Fruit fly (Drosophila melanogaster) whole organism, embryonic: ENCODE measurements around the gene CG13962.

Source experiments
- B-H2 ChIP-seq: fragments of 200-800 bp; sonication (Bioruptor generic); optimal IDR thresholded peaks from 2 replicates; lab custom pipeline; 2018; ENCODE audit warnings: missing biosample characterization, mild to moderate bottlenecking, missing genetic modification characterization
- BEAF-32 ChIP-seq: fragments of 200-800 bp; sonication (Bioruptor generic); optimal IDR thresholded peaks from 3 replicates; lab custom pipeline; 2017; ENCODE audit warnings: missing biosample characterization, missing genetic modification characterization, mild to moderate bottlenecking, moderate library complexity, missing genetic modification reagents
- CG10147 ChIP-seq: fragments of 200-800 bp; sonication (Bioruptor generic); optimal IDR thresholded peaks from 2 replicates; lab custom pipeline; 2019; ENCODE audit warnings: missing biosample characterization, mild to moderate bottlenecking, missing genetic modification characterization, moderate library complexity
- CG10267 ChIP-seq: fragments of 200-800 bp; sonication (Bioruptor generic); optimal IDR thresholded peaks from 2 replicates; lab custom pipeline; 2018; ENCODE audit warnings: missing biosample characterization, mild to moderate bottlenecking, missing genetic modification characterization, moderate library complexity
- CG11504 ChIP-seq: fragments of 200-800 bp; sonication (Bioruptor generic); optimal IDR thresholded peaks from 3 replicates; lab custom pipeline; 2019; ENCODE audit warnings: missing biosample characterization, mild to moderate bottlenecking, missing genetic modification characterization, moderate library complexity
- CG11695 ChIP-seq: fragments of 200-800 bp; sonication (Bioruptor generic); IDR thresholded peaks from 3 replicates; pipeline ENCODE4 v1.3.6; 2022; ENCODE audit warnings: missing biosample characterization, missing genetic modification characterization
- CG12391 ChIP-seq: fragments of 200-800 bp; sonication (Bioruptor generic); optimal IDR thresholded peaks from 3 replicates; lab custom pipeline; 2018; ENCODE audit warnings: missing biosample characterization, mild to moderate bottlenecking, missing genetic modification characterization, moderate library complexity
- CG13775 ChIP-seq: fragments of 200-800 bp; sonication (Bioruptor generic); optimal IDR thresholded peaks from 3 replicates; lab custom pipeline; 2017; ENCODE audit warnings: missing biosample characterization, mild to moderate bottlenecking, missing genetic modification characterization
- CG14667 ChIP-seq: fragments of 200-800 bp; sonication (Bioruptor generic); IDR thresholded peaks from 2 replicates; pipeline ENCODE4 v1.3.6; 2022; ENCODE audit warnings: missing biosample characterization, missing genetic modification characterization
- CG15073 ChIP-seq: fragments of 200-800 bp; sonication (Bioruptor generic); optimal IDR thresholded peaks from 2 replicates; lab custom pipeline; 2016; ENCODE audit warnings: missing biosample characterization, missing genetic modification characterization
- CG16815 ChIP-seq: fragments of 200-800 bp; sonication (Bioruptor generic); optimal IDR thresholded peaks from 3 replicates; lab custom pipeline; 2017; ENCODE audit warnings: missing biosample characterization, mild to moderate bottlenecking, missing genetic modification characterization
- CG2202 ChIP-seq: fragments of 200-800 bp; sonication (Bioruptor generic); optimal IDR thresholded peaks from 2 replicates; lab custom pipeline; 2018; ENCODE audit warnings: missing biosample characterization, mild to moderate bottlenecking, missing genetic modification characterization
- CG32532 ChIP-seq: fragments of 200-800 bp; sonication (Bioruptor generic); IDR thresholded peaks from 2 replicates; pipeline ENCODE4 v1.3.6; 2022; ENCODE audit warnings: missing biosample characterization, missing genetic modification characterization
- CG3726 ChIP-seq: fragments of 200-800 bp; sonication (Bioruptor generic); IDR thresholded peaks from 3 replicates; pipeline ENCODE4, ENCODE4 v1.3.6; 2022; ENCODE audit warnings: missing biosample characterization, missing genetic modification characterization
- CG4360 ChIP-seq: fragments of 200-800 bp; sonication (Bioruptor generic); IDR thresholded peaks from 2 replicates; pipeline ENCODE4 v1.3.6; 2022; ENCODE audit warnings: missing biosample characterization, missing genetic modification characterization
- CG6765 ChIP-seq: fragments of 200-800 bp; sonication (Bioruptor generic); optimal IDR thresholded peaks from 3 replicates; lab custom pipeline; 2017; ENCODE audit warnings: missing biosample characterization, mild to moderate bottlenecking, missing genetic modification characterization
- CG8089 ChIP-seq: fragments of 200-800 bp; sonication (Bioruptor generic); optimal IDR thresholded peaks from 3 replicates; lab custom pipeline; 2016; ENCODE audit warnings: missing biosample characterization, missing genetic modification characterization
- CG9609 ChIP-seq: fragments of 200-800 bp; sonication (Bioruptor generic); optimal IDR thresholded peaks from 3 replicates; lab custom pipeline; 2016; ENCODE audit warnings: missing biosample characterization, missing genetic modification characterization
- Fer3 ChIP-seq: fragments of 200-800 bp; sonication (Bioruptor generic); optimal IDR thresholded peaks from 2 replicates; lab custom pipeline; 2018; ENCODE audit warnings: missing biosample characterization, mild to moderate bottlenecking, missing genetic modification characterization, moderate library complexity
- GATAe ChIP-seq: fragments of 200-800 bp; sonication (Bioruptor generic); conservative IDR thresholded peaks from 2 replicates; pipeline ENCODE4 v1.3.6; 2022; ENCODE audit warnings: missing biosample characterization, missing genetic modification characterization
- Gsc ChIP-seq: fragments of 200-800 bp; sonication (Bioruptor generic); IDR thresholded peaks from 2 replicates; pipeline ENCODE4 v1.3.6; 2022; ENCODE audit warnings: missing biosample characterization, missing genetic modification characterization
- Gug ChIP-seq: fragments of 200-800 bp; sonication (Bioruptor generic); IDR thresholded peaks from 4 replicates; pipeline ENCODE4 v1.3.6; 2022; ENCODE audit warnings: missing biosample characterization, missing genetic modification characterization
- Lpt ChIP-seq: fragments of >200 bp; optimal IDR thresholded peaks from 2 replicates; lab custom pipeline; 2018; ENCODE audit warnings: missing biosample characterization, missing genetic modification characterization
- Mes4 ChIP-seq: fragments of 200-800 bp; sonication (Bioruptor generic); optimal IDR thresholded peaks from 2 replicates; lab custom pipeline; 2016; ENCODE audit warnings: missing biosample characterization, missing genetic modification characterization
- NFAT ChIP-seq: fragments of 200-800 bp; sonication (Bioruptor generic); IDR thresholded peaks from 2 replicates; pipeline ENCODE4 v1.3.6; 2022; ENCODE audit warnings: missing biosample characterization, missing genetic modification characterization
- Scr ChIP-seq: fragments of 200-800 bp; sonication (Bioruptor generic); IDR thresholded peaks from 2 replicates; pipeline ENCODE4 v1.3.6; 2022; ENCODE audit warnings: missing biosample characterization, missing genetic modification characterization; ENCODE audit not compliant: partially characterized antibody
- Sin3A ChIP-seq: fragments of >200 bp; optimal IDR thresholded peaks from 2 replicates; lab custom pipeline; 2018
- Sox100B ChIP-seq: fragments of 200-800 bp; sonication (Bioruptor generic); optimal IDR thresholded peaks from 3 replicates; lab custom pipeline; 2018; ENCODE audit warnings: missing biosample characterization, mild to moderate bottlenecking, missing genetic modification characterization
- Sox102F ChIP-seq: fragments of 200-800 bp; sonication (Bioruptor generic); optimal IDR thresholded peaks from 2 replicates; lab custom pipeline; 2018; ENCODE audit warnings: missing biosample characterization, mild to moderate bottlenecking, missing genetic modification characterization, moderate library complexity
- abd-A ChIP-seq: fragments of 200-800 bp; sonication (Bioruptor generic); optimal IDR thresholded peaks from 3 replicates; lab custom pipeline; 2019; ENCODE audit warnings: missing biosample characterization, mild to moderate bottlenecking, missing genetic modification characterization, moderate library complexity
- caup ChIP-seq: fragments of 200-800 bp; sonication (Bioruptor generic); optimal IDR thresholded peaks from 3 replicates; lab custom pipeline; 2017; ENCODE audit warnings: missing biosample characterization, mild to moderate bottlenecking, missing genetic modification characterization, moderate library complexity; ENCODE audit not compliant: severe bottlenecking
- cg ChIP-seq: fragments of 200-800 bp; sonication (Bioruptor generic); optimal IDR thresholded peaks from 3 replicates; lab custom pipeline; 2019; ENCODE audit warnings: missing biosample characterization, mild to moderate bottlenecking, missing genetic modification characterization, moderate library complexity
- chif ChIP-seq, 2 experiments: fragments of 200-800 bp; sonication (Bioruptor generic); optimal IDR thresholded peaks; 3 replicates each; lab custom pipeline; 2016; ENCODE audit warnings: missing biosample characterization in 2 of 2, missing genetic modification characterization in 2 of 2
- chinmo ChIP-seq: fragments of 200-800 bp; sonication (Bioruptor generic); IDR thresholded peaks from 4 replicates; pipeline ENCODE4 v1.3.6; 2022; ENCODE audit warnings: missing biosample characterization, missing genetic modification characterization; ENCODE audit not compliant: partially characterized antibody
- crc ChIP-seq: fragments of 200-800 bp; sonication (Bioruptor generic); optimal IDR thresholded peaks from 2 replicates; lab custom pipeline; 2016; ENCODE audit warnings: missing biosample characterization, missing genetic modification characterization
- crp ChIP-seq, 2 experiments: fragments of 200-800 bp; sonication (Bioruptor generic); optimal IDR thresholded peaks; 2 replicates in 1 of 2; 3 replicates in 1 of 2; lab custom pipeline; 2017; ENCODE audit warnings: missing biosample characterization in 2 of 2, missing genetic modification characterization in 2 of 2, mild to moderate bottlenecking in 1 of 2, moderate library complexity in 1 of 2
- dan ChIP-seq: fragments of 200-800 bp; sonication (Bioruptor generic); IDR thresholded peaks from 2 replicates; pipeline ENCODE4 v1.3.6; 2022; ENCODE audit warnings: missing biosample characterization, missing genetic modification characterization
- exex ChIP-seq: fragments of 200-800 bp; sonication (Bioruptor generic); optimal IDR thresholded peaks from 4 replicates; lab custom pipeline; 2018; ENCODE audit warnings: missing biosample characterization, mild to moderate bottlenecking, missing genetic modification characterization, moderate library complexity
- her ChIP-seq: fragments of 200-800 bp; sonication (Bioruptor generic); optimal IDR thresholded peaks from 2 replicates; lab custom pipeline; 2016; ENCODE audit warnings: missing biosample characterization, missing genetic modification characterization
- inv ChIP-seq: fragments of 200-800 bp; sonication (Bioruptor generic); IDR thresholded peaks from 2 replicates; pipeline ENCODE4 v1.3.6; 2022; ENCODE audit warnings: missing biosample characterization, missing genetic modification characterization; ENCODE audit not compliant: partially characterized antibody
- lov ChIP-seq, 2 experiments: fragments of 200-800 bp in 1 of 2; fragments of >200 bp in 1 of 2; sonication (Bioruptor generic) in 1 of 2; IDR thresholded peaks in 1 of 2; optimal IDR thresholded peaks in 1 of 2; 2 replicates in 1 of 2; 3 replicates in 1 of 2; pipeline versions ENCODE4 v1.3.6 to Lab custom; 2017 to 2022; ENCODE audit warnings: missing biosample characterization in 1 of 2, missing genetic modification characterization in 1 of 2
- luna ChIP-seq: fragments of 200-800 bp; sonication (Bioruptor generic); optimal IDR thresholded peaks from 2 replicates; lab custom pipeline; 2016; ENCODE audit warnings: missing biosample characterization, missing genetic modification characterization
- mld ChIP-seq: fragments of 200-800 bp; sonication (Bioruptor generic); IDR thresholded peaks from 3 replicates; pipeline ENCODE4 v1.3.6; 2022; ENCODE audit warnings: missing biosample characterization, missing genetic modification characterization; ENCODE audit not compliant: partially characterized antibody
- nerfin-2 ChIP-seq: fragments of 200-800 bp; sonication (Bioruptor generic); IDR thresholded peaks from 2 replicates; pipeline ENCODE4 v1.3.6; 2022; ENCODE audit warnings: missing biosample characterization, missing genetic modification characterization; ENCODE audit not compliant: partially characterized antibody
- odd ChIP-seq: fragments of 200-800 bp; sonication (Bioruptor generic); optimal IDR thresholded peaks from 2 replicates; lab custom pipeline; 2017; ENCODE audit warnings: missing biosample characterization, mild to moderate bottlenecking, missing genetic modification characterization
- pan ChIP-seq, 4 experiments: fragments of >200 bp in 3 of 4; fragments of 200-800 bp in 1 of 4; sonication (Bioruptor generic) in 1 of 4; optimal IDR thresholded peaks in 3 of 4; IDR thresholded peaks in 1 of 4; 2 replicates each; pipeline versions ENCODE4 v1.3.6 to Lab custom; 2017 to 2022; ENCODE audit warnings: missing biosample characterization in 2 of 4, missing genetic modification characterization in 2 of 4, mixed read lengths in 1 of 4
- pros ChIP-seq: fragments of 200-800 bp; sonication (Bioruptor generic); optimal IDR thresholded peaks from 3 replicates; lab custom pipeline; 2019; ENCODE audit warnings: missing biosample characterization, mild to moderate bottlenecking, missing genetic modification characterization, moderate library complexity
- sens ChIP-seq: fragments of 200-800 bp; sonication (Bioruptor generic); peaks from one replicate; lab custom pipeline; 2016; ENCODE audit warnings: missing biosample characterization, missing genetic modification characterization
- tup ChIP-seq: fragments of 200-800 bp; sonication (Bioruptor generic); optimal IDR thresholded peaks from 2 replicates; lab custom pipeline; 2016; ENCODE audit warnings: missing biosample characterization, mild to moderate bottlenecking, missing genetic modification characterization, moderate library complexity
- zf30C ChIP-seq: fragments of 200-800 bp; sonication (Bioruptor generic); optimal IDR thresholded peaks from 3 replicates; lab custom pipeline; 2018; ENCODE audit warnings: missing biosample characterization, mild to moderate bottlenecking, missing genetic modification characterization

CG13962 gene

dm6 chr2L:19817147-19817546, 2.8 kb upstream of the CG13962 start (continued):
- TF ChIP-seq Gsc (GFP tag; lab: Robert Waterston, UW), result no peak
- TF ChIP-seq Gug (GFP tag; lab: Robert Waterston, UW), result no peak
- TF ChIP-seq mld (GFP tag; lab: Robert Waterston, UW), result no peak
- no peak for TF ChIP-seq B-H2 (GFP tag; lab: Kevin White, UChicago)
- TF ChIP-seq CG4360 (GFP tag; lab: Robert Waterston, UW), result no peak
- no peak for TF ChIP-seq chinmo (GFP tag; lab: Robert Waterston, UW)
- TF ChIP-seq CG14667 (GFP tag; lab: Robert Waterston, UW), result no peak
- peak; percentile 28 for TF ChIP-seq Sox102F (GFP tag; lab: Kevin White, UChicago)
- TF ChIP-seq her (GFP tag; lab: Kevin White, UChicago), result no peak
- no peak for TF ChIP-seq CG10147 (GFP tag; lab: Kevin White, UChicago)
- peak; percentile 49 for TF ChIP-seq CG11504 (tag; lab: Kevin White, UChicago)
- no peak for TF ChIP-seq Sox100B
- TF ChIP-seq CG10267 (tag; lab: Kevin White, UChicago), result peak; percentile 36
- TF ChIP-seq CG12391 (tag; lab: Kevin White, UChicago), result peak; percentile 41
- TF ChIP-seq Fer3 (tag; lab: Kevin White, UChicago), result no peak
- TF ChIP-seq pros (GFP tag; lab: Kevin White, UChicago), result no peak
- no peak for TF ChIP-seq Lpt (GFP tag; lab: Kevin White, UChicago)
- TF ChIP-seq dan, result no peak
- no peak for TF ChIP-seq odd (GFP tag; lab: Kevin White, UChicago)
- TF ChIP-seq CG11695 (GFP tag; lab: Robert Waterston, UW), result no peak
- no peak for TF ChIP-seq crc (GFP tag; lab: Kevin White, UChicago)
- TF ChIP-seq zf30C (GFP tag; lab: Kevin White, UChicago), result no peak
- TF ChIP-seq CG9609, result peak; percentile 2
- no peak for TF ChIP-seq caup
- no peak; the same call in 1 of the 2 replicates for TF ChIP-seq CG32532 (GFP tag; lab: Robert Waterston, UW)
- TF ChIP-seq CG2202, result no peak
- TF ChIP-seq tup (GFP tag; lab: Kevin White, UChicago), result no peak
- TF ChIP-seq abd-A, result no peak
- TF ChIP-seq crp (GFP tag; optimal IDR thresholded peaks at IDR 0.05; lab: Kevin White, UChicago), result no peak
- TF ChIP-seq CG8089 (GFP tag; lab: Kevin White, UChicago), result no peak
- TF ChIP-seq Mes4 (GFP tag; lab: Kevin White, UChicago), result peak; percentile 11
- TF ChIP-seq CG13775 (GFP tag; lab: Kevin White, UChicago), result peak; percentile 5
- TF ChIP-seq sens (GFP tag; lab: Kevin White, UChicago), result peak; percentile 78
- TF ChIP-seq CG6765 (GFP tag; lab: Kevin White, UChicago), result no peak
- no peak for TF ChIP-seq exex (tag; lab: Kevin White, UChicago)
- TF ChIP-seq CG3726 (GFP tag; lab: Robert Waterston, UW), result no peak
- TF ChIP-seq pan (optimal IDR thresholded peaks at IDR 0.05; lab: Kevin White, UChicago), result no peak
- TF ChIP-seq pan (GFP tag; optimal IDR thresholded peaks at IDR 0.05 in 1 of 2, IDR thresholded peaks at IDR 0.05 in 1 of 2), result no peak
- TF ChIP-seq inv (GFP tag; lab: Robert Waterston, UW), result no peak
- no peak for TF ChIP-seq nerfin-2 (GFP tag; lab: Robert Waterston, UW)
- TF ChIP-seq NFAT (GFP tag; lab: Robert Waterston, UW), result no peak
- no peak for TF ChIP-seq CG15073 (GFP tag; lab: Kevin White, UChicago)
- no peak for TF ChIP-seq lov (optimal IDR thresholded peaks at IDR 0.05; lab: Kevin White, UChicago)
- TF ChIP-seq lov (GFP tag; IDR thresholded peaks at IDR 0.05; lab: Robert Waterston, UW), result no peak
- TF ChIP-seq CG16815, result no peak
- no peak for TF ChIP-seq Scr (GFP tag; lab: Robert Waterston, UW)
- no peak for TF ChIP-seq cg (GFP tag; lab: Kevin White, UChicago)
- TF ChIP-seq chif (GFP tag; optimal IDR thresholded peaks at IDR 0.05; lab: Kevin White, UChicago), result peak in 1 of 2 experiments; percentile 38
- peak; percentile 14 for TF ChIP-seq BEAF-32 (GFP tag; lab: Kevin White, UChicago)
- TF ChIP-seq luna (GFP tag; lab: Kevin White, UChicago), result no peak
- no peak for TF ChIP-seq GATAe (GFP tag; lab: Robert Waterston, UW)
- TF ChIP-seq Sin3A (lab: Kevin White, UChicago), result no peak
